Worm (Caenorhabditis elegans) whole organism, L4/young adult: ENCODE data around the gene aakb-2.

Source experiments
- W03F9.2 ChIP-seq: fragments of 150-350 bp; optimal IDR thresholded peaks from 2 replicates; lab custom pipeline; 2014; ENCODE audit warnings: missing biosample characterization, missing genetic modification characterization
- dao-5 ChIP-seq: sonication (generic microtip); optimal IDR thresholded peaks from 2 replicates; lab custom pipeline; 2016; ENCODE audit warnings: missing genotype, missing genetic modification characterization, moderate library complexity, missing compliant biosample characterization
- him-1 ChIP-seq: sonication (generic microtip); optimal IDR thresholded peaks from 2 replicates; lab custom pipeline; 2016; ENCODE audit warnings: missing genotype, missing genetic modification reagents, missing genetic modification characterization, missing compliant biosample characterization

- TF ChIP-seq him-1 (tag; lab: Kevin White, UChicago) (no peak), W03F9.2 (tag; lab: Kevin White, UChicago) (no peak), dao-5 (tag; lab: Kevin White, UChicago) (no peak)
Measured at ce11 chrIII:11279954-11280353, 43.0 kb downstream of the aakb-2 start.
